Fruit fly (Drosophila melanogaster) whole organism, pupa: Measurements from ENCODE around the gene CG11596.

Source experiments
- CG10348 ChIP-seq: fragments of 200-800 bp; sonication (Bioruptor generic); IDR thresholded peaks from 2 replicates; pipeline ENCODE4 v1.3.6; 2022; ENCODE audit warnings: missing biosample characterization, missing genetic modification characterization
- CG12605 ChIP-seq: fragments of 200-800 bp; sonication (Bioruptor generic); IDR thresholded peaks from 2 replicates; pipeline ENCODE4 v1.3.6; 2022; ENCODE audit warnings: missing biosample characterization, missing genetic modification characterization
- CG13204 ChIP-seq: fragments of 200-800 bp; sonication (Bioruptor generic); optimal IDR thresholded peaks from 2 replicates; lab custom pipeline; 2018; ENCODE audit warnings: missing biosample characterization, mild to moderate bottlenecking, missing genetic modification characterization, moderate library complexity
- CG14655 ChIP-seq: fragments of 200-800 bp; sonication (Bioruptor generic); optimal IDR thresholded peaks from 3 replicates; lab custom pipeline; 2017; ENCODE audit warnings: mild to moderate bottlenecking, missing biosample characterization, missing genetic modification reagents, missing genetic modification characterization
- CG15710 ChIP-seq: fragments of 200-800 bp; sonication (Bioruptor generic); optimal IDR thresholded peaks from 2 replicates; lab custom pipeline; 2018; ENCODE audit warnings: missing biosample characterization, mild to moderate bottlenecking, missing genetic modification characterization, moderate library complexity
- CG17806 ChIP-seq: fragments of 200-800 bp; sonication (Bioruptor generic); optimal IDR thresholded peaks from 2 replicates; lab custom pipeline; 2018; ENCODE audit warnings: missing biosample characterization, mild to moderate bottlenecking, missing genetic modification characterization, moderate library complexity
- CG32121 ChIP-seq: fragments of 200-800 bp; sonication (Bioruptor generic); IDR thresholded peaks from 2 replicates; pipeline ENCODE4 v1.3.6; 2022; ENCODE audit warnings: missing biosample characterization, missing genetic modification characterization
- CG34367 ChIP-seq: fragments of 200-800 bp; sonication (Bioruptor generic); optimal IDR thresholded peaks from 2 replicates; lab custom pipeline; 2018; ENCODE audit warnings: missing biosample characterization, mild to moderate bottlenecking, missing genetic modification characterization
- CG4496 ChIP-seq: fragments of 200-800 bp; sonication (Bioruptor generic); IDR thresholded peaks from 3 replicates; pipeline ENCODE4 v1.3.6; 2022; ENCODE audit warnings: missing biosample characterization, missing genetic modification characterization
- CG8159 ChIP-seq: fragments of 200-800 bp; sonication (Bioruptor generic); optimal IDR thresholded peaks from 3 replicates; lab custom pipeline; 2018; ENCODE audit warnings: missing biosample characterization, mild to moderate bottlenecking, missing genetic modification characterization, moderate library complexity
- CG8301 ChIP-seq: fragments of 200-800 bp; sonication (Bioruptor generic); optimal IDR thresholded peaks from 2 replicates; lab custom pipeline; 2018; ENCODE audit warnings: missing biosample characterization, mild to moderate bottlenecking, missing genetic modification characterization
- CG9948 ChIP-seq: fragments of 200-800 bp; sonication (Bioruptor generic); optimal IDR thresholded peaks from 2 replicates; lab custom pipeline; 2018; ENCODE audit warnings: missing biosample characterization, mild to moderate bottlenecking, missing genetic modification characterization, moderate library complexity
- D1 ChIP-seq: fragments of 200-800 bp; sonication (Bioruptor generic); optimal IDR thresholded peaks from 2 replicates; lab custom pipeline; 2018; ENCODE audit warnings: missing biosample characterization, mild to moderate bottlenecking, missing genetic modification characterization, moderate library complexity
- EcR ChIP-seq: fragments of 200-800 bp; sonication (Bioruptor generic); optimal IDR thresholded peaks from 3 replicates; lab custom pipeline; 2019; ENCODE audit warnings: missing biosample characterization, missing genetic modification characterization, mild to moderate bottlenecking, moderate library complexity, missing genetic modification reagents
- Ets98B ChIP-seq: fragments of 200-800 bp; sonication (Bioruptor generic); IDR thresholded peaks from 2 replicates; pipeline ENCODE4 v1.3.6; 2022; ENCODE audit warnings: missing biosample characterization, missing genetic modification characterization
- Pif1A ChIP-seq: fragments of 200-800 bp; sonication (Bioruptor generic); optimal IDR thresholded peaks from 3 replicates; lab custom pipeline; 2016; ENCODE audit warnings: missing biosample characterization, missing genetic modification characterization
- Pif1B ChIP-seq: fragments of 200-800 bp; sonication (Bioruptor generic); optimal IDR thresholded peaks from 3 replicates; lab custom pipeline; 2016; ENCODE audit warnings: missing biosample characterization, missing genetic modification characterization
- Snoo ChIP-seq: fragments of 200-800 bp; sonication (Bioruptor generic); optimal IDR thresholded peaks from 3 replicates; lab custom pipeline; 2017; ENCODE audit warnings: missing biosample characterization, mild to moderate bottlenecking, missing genetic modification characterization, inconsistent platforms
- fd96Ca ChIP-seq: fragments of 200-800 bp; sonication (Bioruptor generic); IDR thresholded peaks from 3 replicates; pipeline ENCODE4 v1.3.6; 2022; ENCODE audit warnings: missing biosample characterization, missing genetic modification characterization
- gl ChIP-seq: fragments of 200-800 bp; sonication (Bioruptor generic); optimal IDR thresholded peaks from 2 replicates; lab custom pipeline; 2018; ENCODE audit warnings: missing biosample characterization, mild to moderate bottlenecking, missing genetic modification characterization
- rn ChIP-seq: fragments of 200-800 bp; sonication (Bioruptor generic); IDR thresholded peaks from 2 replicates; pipeline ENCODE4 v1.3.6; 2022; ENCODE audit warnings: missing biosample characterization, missing genetic modification characterization

Gene CG11596

DNA sequence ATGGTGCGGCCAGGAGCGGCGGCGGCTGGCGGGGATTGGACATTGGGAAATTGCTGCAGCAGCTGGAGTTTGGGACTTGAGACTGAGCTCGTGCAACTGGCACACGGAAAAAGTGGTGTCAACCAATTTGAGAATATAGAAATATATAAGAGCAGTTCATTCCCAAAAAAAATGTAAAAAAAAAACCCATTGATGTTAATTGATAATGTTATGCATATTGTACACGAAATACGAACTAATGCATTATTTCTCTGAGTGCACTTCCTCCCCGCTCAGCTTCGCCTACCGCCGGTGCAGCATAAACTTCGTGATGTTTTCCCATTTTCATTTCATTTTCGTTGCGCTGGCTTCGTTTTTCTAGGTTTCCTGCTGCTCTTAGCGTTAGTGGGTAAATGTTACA lies 52.2 kb downstream of the CG11596 start:
- no peak for TF ChIP-seq CG13204
- TF ChIP-seq CG32121 (GFP tag; lab: Robert Waterston, UW), result peak; percentile 86
- TF ChIP-seq CG15710 (tag; lab: Kevin White, UChicago), result no peak
- peak; percentile 48 for TF ChIP-seq CG12605 (GFP tag; lab: Robert Waterston, UW)
- no peak for TF ChIP-seq EcR
- peak; percentile 50 for TF ChIP-seq CG14655 (GFP tag; lab: Kevin White, UChicago)
- TF ChIP-seq D1 (tag; lab: Kevin White, UChicago), result no peak
- peak; percentile 88 for TF ChIP-seq CG4496 (GFP tag; lab: Robert Waterston, UW)
- 0 out of 2 replicates have a peak, but pooled peaks have one; percentile 17 for TF ChIP-seq CG10348 (GFP tag; lab: Robert Waterston, UW)
- peak; percentile 37 for TF ChIP-seq CG8301 (tag; lab: Kevin White, UChicago)
- peak; percentile 84 for TF ChIP-seq fd96Ca
- TF ChIP-seq Pif1A, result no peak
- peak; percentile 86 for TF ChIP-seq Ets98B (GFP tag; lab: Robert Waterston, UW)
- no peak for TF ChIP-seq CG9948 (tag; lab: Kevin White, UChicago)
- no peak for TF ChIP-seq CG17806 (tag; lab: Kevin White, UChicago)
- TF ChIP-seq gl (tag; lab: Kevin White, UChicago), result no peak
- peak; percentile 70 for TF ChIP-seq rn (GFP tag; lab: Robert Waterston, UW)
- TF ChIP-seq Pif1B (GFP tag; lab: Kevin White, UChicago), result no peak
- no peak for TF ChIP-seq CG34367 (tag; lab: Kevin White, UChicago)
- TF ChIP-seq Snoo, result no peak
- TF ChIP-seq CG8159 (tag; lab: Kevin White, UChicago), result no peak
